Worm (Caenorhabditis elegans) whole organism, L3 larva: ENCODE data around the gene W03F9.4.

Experiments
- R02D3.7 ChIP-seq: fragments of 150-350 bp; optimal IDR thresholded peaks from 2 replicates; lab custom pipeline; 2014; ENCODE audit warnings: missing biosample characterization, missing genetic modification characterization
- ZK546.5 ChIP-seq: sonication (generic microtip); optimal IDR thresholded peaks from 2 replicates; lab custom pipeline; 2017; ENCODE audit warnings: missing biosample characterization, missing genetic modification characterization
- aly-2 ChIP-seq: fragments of 150-350 bp; optimal IDR thresholded peaks from 2 replicates; lab custom pipeline; 2014; ENCODE audit warnings: missing biosample characterization, missing genetic modification characterization
- ama-1 ChIP-seq: fragments of 150-350 bp; optimal IDR thresholded peaks from 2 replicates; lab custom pipeline; 2018
- ceh-16 ChIP-seq: sonication (generic microtip); optimal IDR thresholded peaks from 2 replicates; lab custom pipeline; 2017; ENCODE audit warnings: missing biosample characterization, missing genetic modification characterization
- ceh-9 ChIP-seq: sonication (generic microtip); optimal IDR thresholded peaks from 2 replicates; lab custom pipeline; 2018; ENCODE audit warnings: missing biosample characterization, missing genetic modification characterization
- daf-12 ChIP-seq: fragments of 150-350 bp; optimal IDR thresholded peaks from 2 replicates; lab custom pipeline; 2014; ENCODE audit warnings: missing biosample characterization, missing genetic modification reagents, missing genetic modification characterization
- egl-27 ChIP-seq: sonication (generic microtip); optimal IDR thresholded peaks from 4 replicates; lab custom pipeline; 2017; ENCODE audit warnings: missing biosample characterization, missing genetic modification reagents, missing genetic modification characterization
- egl-5 ChIP-seq: fragments of 150-350 bp; optimal IDR thresholded peaks from 2 replicates; lab custom pipeline; 2017; ENCODE audit warnings: missing biosample characterization, missing genetic modification reagents, missing genetic modification characterization, inconsistent platforms
- elt-1 ChIP-seq: fragments of 150-350 bp; optimal IDR thresholded peaks from 2 replicates; lab custom pipeline; 2014; ENCODE audit warnings: missing biosample characterization, missing genetic modification characterization
- elt-2 ChIP-seq: sonication (generic microtip); optimal IDR thresholded peaks from 2 replicates; lab custom pipeline; 2016; ENCODE audit warnings: missing genetic modification reagents, mild to moderate bottlenecking, missing genetic modification characterization, missing compliant biosample characterization
- elt-3 ChIP-seq, 3 experiments: fragments of 150-350 bp in 1 of 3; sonication (generic microtip) in 2 of 3; optimal IDR thresholded peaks; 2 replicates in 2 of 3; 4 replicates in 1 of 3; lab custom pipeline; 2014 to 2017; ENCODE audit warnings: missing biosample characterization in 3 of 3, missing genetic modification characterization in 3 of 3
- fkh-10 ChIP-seq: sonication (generic microtip); optimal IDR thresholded peaks from 2 replicates; lab custom pipeline; 2017; ENCODE audit warnings: missing biosample characterization, missing genetic modification reagents, missing genetic modification characterization
- fkh-2 ChIP-seq: fragments of 150-350 bp; optimal IDR thresholded peaks from 2 replicates; lab custom pipeline; 2014; ENCODE audit warnings: missing biosample characterization, missing genetic modification reagents, missing genetic modification characterization
- hmg-11 ChIP-seq: sonication (generic microtip); optimal IDR thresholded peaks from 2 replicates; lab custom pipeline; 2016; ENCODE audit warnings: missing genetic modification characterization, missing compliant biosample characterization
- lin-15B ChIP-seq: fragments of 150-350 bp; optimal IDR thresholded peaks from 2 replicates; lab custom pipeline; 2014; ENCODE audit warnings: missing biosample characterization, missing genetic modification characterization
- lin-39 ChIP-seq: fragments of 150-350 bp; optimal IDR thresholded peaks from 2 replicates; lab custom pipeline; 2018; ENCODE audit warnings: missing biosample characterization, missing genetic modification reagents, missing genetic modification characterization
- lsy-12 ChIP-seq: sonication (generic microtip); optimal IDR thresholded peaks from 2 replicates; lab custom pipeline; 2016; ENCODE audit warnings: mild to moderate bottlenecking, missing genetic modification characterization, missing compliant biosample characterization
- nfya-1 ChIP-seq: sonication (generic microtip); optimal IDR thresholded peaks from 2 replicates; lab custom pipeline; 2017; ENCODE audit warnings: missing genetic modification characterization, mild to moderate bottlenecking, missing compliant biosample characterization, antibody characterized with exemption, moderate library complexity; ENCODE audit not compliant: insufficient read depth
- nhr-23 ChIP-seq: fragments of 150-350 bp; optimal IDR thresholded peaks from 2 replicates; lab custom pipeline; 2014; ENCODE audit warnings: missing biosample characterization, missing genetic modification reagents, missing genetic modification characterization
- nhr-25 ChIP-seq: sonication (generic microtip); optimal IDR thresholded peaks from 2 replicates; lab custom pipeline; 2017; ENCODE audit warnings: missing biosample characterization, missing genetic modification characterization
- nhr-28 ChIP-seq: fragments of 150-350 bp; optimal IDR thresholded peaks from 2 replicates; lab custom pipeline; 2014; ENCODE audit warnings: missing biosample characterization, missing genetic modification characterization
- nhr-43 ChIP-seq: sonication (generic microtip); optimal IDR thresholded peaks from 2 replicates; lab custom pipeline; 2016; ENCODE audit warnings: mild to moderate bottlenecking, missing genetic modification characterization, missing compliant biosample characterization; ENCODE audit not compliant: poor library complexity, severe bottlenecking
- nhr-76 ChIP-seq: fragments of 150-350 bp; sonication (generic microtip); optimal IDR thresholded peaks from 5 replicates; lab custom pipeline; 2014; ENCODE audit warnings: missing biosample characterization, missing genetic modification characterization
- nhr-77 ChIP-seq: fragments of 150-350 bp; optimal IDR thresholded peaks from 2 replicates; lab custom pipeline; 2014; ENCODE audit warnings: missing biosample characterization, missing genetic modification characterization
- pha-4 ChIP-seq: fragments of 150-350 bp; optimal IDR thresholded peaks from 2 replicates; lab custom pipeline; 2014; ENCODE audit warnings: missing biosample characterization, missing genetic modification reagents, missing genetic modification characterization
- sea-2 ChIP-seq: fragments of 150-350 bp; sonication (generic microtip); optimal IDR thresholded peaks from 4 replicates; lab custom pipeline; 2014; ENCODE audit warnings: missing biosample characterization, missing genetic modification reagents, missing genetic modification characterization
- skn-1 ChIP-seq: fragments of 150-350 bp; optimal IDR thresholded peaks from 2 replicates; lab custom pipeline; 2014; ENCODE audit warnings: missing biosample characterization, missing genetic modification characterization
- snpc-4 ChIP-seq: fragments of 150-350 bp; optimal IDR thresholded peaks from 2 replicates; lab custom pipeline; 2014; ENCODE audit warnings: missing biosample characterization, missing genetic modification characterization
- zag-1 ChIP-seq: fragments of 150-350 bp; optimal IDR thresholded peaks from 2 replicates; lab custom pipeline; 2014; ENCODE audit warnings: missing biosample characterization, missing genetic modification characterization
- ztf-4 ChIP-seq: fragments of 150-350 bp; optimal IDR thresholded peaks from 2 replicates; lab custom pipeline; 2014; ENCODE audit warnings: missing biosample characterization, missing genetic modification characterization

Gene W03F9.4

DNA sequence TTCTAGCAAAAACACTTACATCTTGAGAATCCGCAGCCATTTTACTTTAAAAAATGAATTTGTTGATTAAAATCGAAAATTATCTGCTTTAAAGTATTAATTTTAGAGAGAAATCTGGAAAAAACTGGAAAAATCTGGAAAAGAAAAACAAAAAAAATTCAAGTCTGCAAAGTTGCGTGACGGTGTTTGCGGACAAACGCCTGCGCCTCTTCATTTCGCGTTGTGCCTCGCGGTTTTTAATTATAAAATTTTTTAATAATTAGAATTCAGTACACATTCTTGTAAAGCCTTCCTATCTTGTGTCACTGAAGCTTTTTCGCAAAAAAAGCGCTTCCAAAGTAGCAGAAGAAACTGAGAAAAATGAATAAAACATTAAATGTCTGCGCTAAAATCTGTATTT, 24.6 kb downstream of the W03F9.4 start, which contains the start of gene W03F9.1:
TSS of gene W03F9.1 (minus strand) at position 109 of the 400 bp plus-strand sequence.
- TF ChIP-seq elt-3 (tag; optimal IDR thresholded peaks at IDR 0.05; lab: Kevin White, UChicago) (no peak), nhr-23 (tag; lab: Kevin White, UChicago) (peak; percentile 58), ama-1 (no peak), nhr-43 (tag; lab: Kevin White, UChicago) (peak; percentile 34), lin-15B (tag; lab: Kevin White, UChicago) (peak; percentile 31), elt-2 (tag; lab: Kevin White, UChicago) (peak; percentile 31), nfya-1 (peak; percentile 62), fkh-10 (GFP tag; lab: Kevin White, UChicago) (peak; percentile 8), pha-4 (tag; lab: Kevin White, UChicago) (peak; percentile 73), lin-39 (tag; lab: Kevin White, UChicago) (peak; percentile 49), hmg-11 (tag; lab: Kevin White, UChicago) (peak; percentile 89), nhr-28 (tag; lab: Kevin White, UChicago) (no peak), egl-5 (tag; lab: Kevin White, UChicago) (peak; percentile 64), ceh-9 (tag; lab: Kevin White, UChicago) (no peak)

- TF ChIP-seq aly-2 (tag; lab: Kevin White, UChicago) (no peak), ceh-16 (no peak), elt-2 (tag; lab: Kevin White, UChicago) (no peak), fkh-2 (tag; lab: Kevin White, UChicago) (no peak), nhr-25 (no peak)
Measured at ce11 chrV:123915-124314, 27.3 kb downstream of the W03F9.4 start.

DNA sequence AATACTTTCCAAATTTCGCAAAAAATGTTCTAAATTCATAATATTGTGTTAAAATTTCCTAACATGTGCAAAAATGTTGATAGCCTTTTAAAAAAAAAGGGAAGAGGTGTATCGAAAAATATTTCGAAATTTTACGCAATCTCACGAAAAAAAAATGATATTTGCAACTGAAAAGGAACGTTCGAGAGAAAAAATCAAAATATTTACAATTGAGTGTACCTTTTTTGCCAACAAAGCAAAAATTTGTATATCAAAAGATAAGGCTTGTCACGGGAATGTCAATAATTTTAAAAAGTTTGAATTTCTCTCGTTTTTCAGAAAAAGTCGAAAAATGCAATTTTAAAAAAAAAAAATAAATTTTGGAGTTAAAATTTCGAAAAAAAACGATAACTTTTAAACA, 27.7 kb downstream of the W03F9.4 start:
- TF ChIP-seq pha-4 (tag; lab: Kevin White, UChicago) (peak; percentile 37), elt-2 (tag; lab: Kevin White, UChicago) (peak; percentile 43), ztf-4 (tag; lab: Kevin White, UChicago) (no peak)

- no peak for TF ChIP-seq ztf-4 (tag; lab: Kevin White, UChicago)
- TF ChIP-seq nhr-28 (tag; lab: Kevin White, UChicago): no peak
- TF ChIP-seq snpc-4: no peak
- TF ChIP-seq hmg-11 (tag; lab: Kevin White, UChicago): peak; percentile 53
- peak; percentile 11 for TF ChIP-seq lin-15B (tag; lab: Kevin White, UChicago)
- peak; percentile 28 for TF ChIP-seq nhr-25
- TF ChIP-seq pha-4 (tag; lab: Kevin White, UChicago): peak; percentile 86
- peak; percentile 76 for TF ChIP-seq R02D3.7
- peak; percentile 34 for TF ChIP-seq nfya-1
- no peak for TF ChIP-seq ZK546.5
- TF ChIP-seq, all 47 proteins: peak for 6
Measured at ce11 chrV:122750-123149, 28.4 kb downstream of the W03F9.4 start, which contains the start of gene cgp-1. cgp-1 (minus strand) TSS chrV:122789.

ce11 chrV:122249-122648, 28.9 kb downstream of the W03F9.4 start:
- TF ChIP-seq lsy-12 (no peak), elt-1 (tag; lab: Kevin White, UChicago) (no peak), nfya-1 (no peak)
- TF ChIP-seq, all 47 proteins: peak for 0

DNA sequence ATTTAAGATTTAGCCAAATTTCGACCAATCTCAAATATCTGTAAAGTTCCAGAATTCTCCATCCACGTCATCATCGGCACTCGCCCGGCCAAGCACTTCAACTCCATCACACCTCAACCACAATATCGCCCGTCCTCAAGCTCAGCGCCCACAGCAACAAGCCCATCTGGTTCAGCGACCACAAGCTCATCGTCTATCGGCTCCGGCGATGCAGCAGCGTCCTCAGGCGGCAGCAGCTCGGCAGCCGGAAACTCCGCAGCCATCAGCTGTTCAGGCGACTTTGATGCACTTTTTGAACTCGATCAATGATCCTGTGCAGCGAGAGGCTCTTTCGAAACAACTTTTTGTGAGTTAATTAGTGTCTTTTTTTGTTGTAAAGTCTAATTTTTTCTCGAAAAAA, 33.9 kb downstream of the W03F9.4 start:
- TF ChIP-seq lsy-12 (peak; percentile 10), egl-5 (tag; lab: Kevin White, UChicago) (no peak)
- TF ChIP-seq, all 47 proteins: peak for 1

ce11 chrV:116243-116642, 34.9 kb downstream of the W03F9.4 start:
- no peak for TF ChIP-seq nhr-23 (tag; lab: Kevin White, UChicago)
- no peak for TF ChIP-seq ceh-16
- no peak for TF ChIP-seq hmg-11 (tag; lab: Kevin White, UChicago)
- no peak for TF ChIP-seq daf-12
- TF ChIP-seq nhr-77: no peak
- TF ChIP-seq skn-1 (tag; lab: Kevin White, UChicago): no peak
- TF ChIP-seq elt-1 (tag; lab: Kevin White, UChicago): no peak
- TF ChIP-seq nhr-76 (tag; lab: Kevin White, UChicago): no peak
- no peak for TF ChIP-seq nfya-1
- no peak for TF ChIP-seq egl-27 (tag; lab: Kevin White, UChicago)
- no peak for TF ChIP-seq zag-1 (tag; lab: Kevin White, UChicago)
- no peak for TF ChIP-seq sea-2 (GFP tag; lab: Kevin White, UChicago)
